Worm (Caenorhabditis elegans): ENCODE results near the gene ncx-1.

DNA sequence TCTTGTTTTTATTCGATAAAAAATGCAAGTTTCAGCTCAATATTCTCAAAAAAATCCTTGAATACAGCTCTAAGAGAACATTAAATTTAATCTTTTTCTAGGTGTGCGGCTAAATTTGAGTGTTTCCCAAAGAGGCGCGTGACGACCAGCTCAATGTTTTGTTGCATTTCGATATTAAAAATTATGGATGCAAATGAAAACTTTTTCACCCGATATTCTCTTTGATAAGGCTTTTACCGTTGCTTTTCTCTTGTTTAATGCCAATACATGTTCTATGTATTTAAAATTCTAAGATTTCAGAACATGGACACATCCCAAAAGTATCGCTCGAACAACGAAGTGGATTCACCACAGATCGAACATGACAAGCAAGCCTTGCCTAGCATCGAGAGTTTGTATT, 37.8 kb upstream of the ncx-1 start, which contains the start of gene F19B2.6:
- TF ChIP-seq him-1 (tag; optimal IDR thresholded peaks at IDR 0.05): no peak
- no peak for TF ChIP-seq W03F9.2 (tag; optimal IDR thresholded peaks at IDR 0.05)
- no peak for TF ChIP-seq dao-5 (tag; optimal IDR thresholded peaks at IDR 0.05)

All from whole organism, L4/young adult.